Worm (Caenorhabditis elegans): ENCODE measurements around the gene dhs-25.

The dhs-25 gene

DNA sequence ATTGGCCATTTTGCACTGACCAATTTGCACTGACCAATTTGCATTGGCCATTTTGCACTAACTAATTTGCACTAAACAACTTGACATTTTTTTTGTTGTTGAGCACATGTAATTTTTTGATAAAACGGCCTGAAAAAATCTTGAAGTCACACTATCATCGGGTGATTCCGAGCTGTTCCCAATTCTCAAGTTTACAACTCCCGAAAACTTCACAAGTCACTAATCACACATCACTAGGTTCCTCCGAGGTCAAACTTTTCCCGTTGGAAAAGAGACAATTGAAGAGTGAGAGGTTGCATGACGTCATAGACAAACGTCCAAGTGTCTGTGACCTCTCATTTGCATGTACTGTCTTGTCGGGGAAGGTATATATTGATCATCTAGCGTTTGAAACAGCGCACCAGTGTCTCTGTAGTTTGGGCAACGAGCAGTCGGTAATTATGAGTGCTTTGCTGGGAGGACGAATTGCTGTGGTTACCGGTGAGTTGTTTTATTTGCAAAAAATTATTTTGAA, at the start of gene dhs-25, which contains the start of gene D1005.10 (continued):
- TF ChIP-seq nhr-90 (tag; optimal IDR thresholded peaks at IDR 0.05; ENCODE audit: poor library complexity) (peak; percentile 87), isw-1 (GFP tag; IDR thresholded peaks at IDR 0.05) (peak; percentile 37), ama-1 (optimal IDR thresholded peaks at IDR 0.05) (peak; percentile 48), ces-1 (GFP tag; optimal IDR thresholded peaks at IDR 0.05) (no peak), mab-9 (GFP tag; IDR thresholded peaks at IDR 0.05) (no peak), unc-30 (tag; optimal IDR thresholded peaks at IDR 0.05) (no peak), mef-2 (tag; optimal IDR thresholded peaks at IDR 0.05) (no peak), nhr-20 (tag; optimal IDR thresholded peaks at IDR 0.05) (peak; percentile 96), ceh-88 (GFP tag; IDR thresholded peaks at IDR 0.05) (no peak), zag-1 (tag; optimal IDR thresholded peaks at IDR 0.05) (no peak), unc-130 (tag; optimal IDR thresholded peaks at IDR 0.05) (peak; percentile 68), pag-3 (tag; optimal IDR thresholded peaks at IDR 0.05; ENCODE audit: borderline replicate concordance, insufficient read depth) (no peak), fkh-4 (tag; optimal IDR thresholded peaks at IDR 0.05; ENCODE audit: borderline replicate concordance) (no peak), elt-2 (tag; optimal IDR thresholded peaks at IDR 0.05) (peak; percentile 88), elt-3 (tag; optimal IDR thresholded peaks at IDR 0.05) (peak in 2 of 6 experiments; percentile 67 to 82), skn-1 (tag; optimal IDR thresholded peaks at IDR 0.05) (peak; percentile 80), pqm-1 (tag; optimal IDR thresholded peaks at IDR 0.05) (no peak), hpl-2 (GFP tag; optimal IDR thresholded peaks at IDR 0.05) (no peak), blmp-1 (tag; optimal IDR thresholded peaks at IDR 0.05) (peak; percentile 82), nhr-85 (tag) (peak; percentile 95), C16A3.4 (tag; optimal IDR thresholded peaks at IDR 0.05) (peak; percentile 67), tbx-2 (tag; optimal IDR thresholded peaks at IDR 0.05) (peak; percentile 85), lsy-2 (tag; optimal IDR thresholded peaks at IDR 0.05) (peak; percentile 71 to 77), lin-35 (GFP tag; optimal IDR thresholded peaks at IDR 0.05) (peak; percentile 36 to 81), zip-4 (GFP tag; optimal IDR thresholded peaks at IDR 0.05) (peak; percentile 31), mep-1 (tag; optimal IDR thresholded peaks at IDR 0.05) (peak; percentile 88), tlp-1 (tag; optimal IDR thresholded peaks at IDR 0.05) (no peak), rnt-1 (tag; optimal IDR thresholded peaks at IDR 0.05) (peak; percentile 83), sox-4 (tag; optimal IDR thresholded peaks at IDR 0.05) (no peak), ceh-8 (GFP tag; optimal IDR thresholded peaks at IDR 0.05) (no peak), lin-13 (GFP tag; optimal IDR thresholded peaks at IDR 0.05) (no peak), egl-27 (tag; optimal IDR thresholded peaks at IDR 0.05) (no peak)

DNA sequence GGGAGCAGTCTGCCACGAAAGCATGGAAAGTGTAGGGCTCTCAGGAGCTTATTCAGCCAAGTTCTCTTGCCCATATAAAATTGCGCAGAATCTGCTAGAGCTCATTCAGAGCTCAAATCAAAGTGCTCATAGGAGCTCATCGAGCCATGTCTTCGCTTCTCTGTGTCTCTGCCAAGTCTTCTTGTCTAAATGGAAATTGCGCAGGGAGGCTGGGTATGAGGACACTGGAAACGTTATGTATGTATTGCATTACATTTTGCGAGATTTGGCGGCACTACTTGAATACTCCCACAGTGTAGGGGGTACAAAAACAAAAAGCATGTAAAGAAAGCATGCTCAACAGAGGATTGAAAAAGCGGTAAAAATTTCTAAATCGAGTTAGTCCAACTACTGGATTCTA, 49.2 kb upstream of the dhs-25 start:
- TF ChIP-seq rnt-1 (tag; optimal IDR thresholded peaks at IDR 0.05) (peak; percentile 9), swsn-7 (tag; optimal IDR thresholded peaks at IDR 0.05) (no peak), dsc-1 (tag; optimal IDR thresholded peaks at IDR 0.05) (peak; percentile 53), efl-1 (optimal IDR thresholded peaks at IDR 0.05) (peak in 1 of 2 experiments; percentile 17), efl-1 (GFP tag; optimal IDR thresholded peaks at IDR 0.05 in 1 of 2) (peak in 1 of 2 experiments; percentile 70), mep-1 (tag; optimal IDR thresholded peaks at IDR 0.05) (peak; percentile 4), nhr-84 (tag; optimal IDR thresholded peaks at IDR 0.05) (no peak), egl-27 (tag; optimal IDR thresholded peaks at IDR 0.05) (no peak), nhr-77 (tag; optimal IDR thresholded peaks at IDR 0.05) (no peak), zip-4 (GFP tag; optimal IDR thresholded peaks at IDR 0.05) (no peak), snu-23 (GFP tag; optimal IDR thresholded peaks at IDR 0.05) (peak; percentile 18), tbx-2 (tag; optimal IDR thresholded peaks at IDR 0.05) (peak; percentile 11), fkh-8 (tag; optimal IDR thresholded peaks at IDR 0.05) (peak; percentile 43), lin-13 (GFP tag; optimal IDR thresholded peaks at IDR 0.05) (no peak), isw-1 (GFP tag; IDR thresholded peaks at IDR 0.05) (no peak), skn-1 (tag; optimal IDR thresholded peaks at IDR 0.05) (peak; percentile 22), zag-1 (tag; optimal IDR thresholded peaks at IDR 0.05) (no peak), jun-1 (tag; optimal IDR thresholded peaks at IDR 0.05) (peak; percentile 1), sox-4 (tag; optimal IDR thresholded peaks at IDR 0.05) (no peak), mdl-1 (tag; optimal IDR thresholded peaks at IDR 0.05) (no peak), ceh-82 (tag; optimal IDR thresholded peaks at IDR 0.05) (peak; percentile 10 to 57 (median 21)), nhr-47 (tag; optimal IDR thresholded peaks at IDR 0.05) (peak; percentile 68), C04F5.9 (tag; optimal IDR thresholded peaks at IDR 0.05) (no peak), egl-13 (tag; optimal IDR thresholded peaks at IDR 0.05) (no peak), fkh-10 (GFP tag; optimal IDR thresholded peaks at IDR 0.05) (peak; percentile 55), C16A3.4 (tag; optimal IDR thresholded peaks at IDR 0.05) (no peak), lsy-2 (tag; optimal IDR thresholded peaks at IDR 0.05) (no peak), ztf-11 (tag; optimal IDR thresholded peaks at IDR 0.05) (no peak), ceh-90 (tag; optimal IDR thresholded peaks at IDR 0.05) (no peak), hlh-4 (tag; optimal IDR thresholded peaks at IDR 0.05) (no peak)
